Worm (Caenorhabditis elegans): ENCODE results near the gene cutl-17.
A peak's percentile ranks its signal among the peaks of the same experiment; 100 is the strongest.

The cutl-17 gene

DNA sequence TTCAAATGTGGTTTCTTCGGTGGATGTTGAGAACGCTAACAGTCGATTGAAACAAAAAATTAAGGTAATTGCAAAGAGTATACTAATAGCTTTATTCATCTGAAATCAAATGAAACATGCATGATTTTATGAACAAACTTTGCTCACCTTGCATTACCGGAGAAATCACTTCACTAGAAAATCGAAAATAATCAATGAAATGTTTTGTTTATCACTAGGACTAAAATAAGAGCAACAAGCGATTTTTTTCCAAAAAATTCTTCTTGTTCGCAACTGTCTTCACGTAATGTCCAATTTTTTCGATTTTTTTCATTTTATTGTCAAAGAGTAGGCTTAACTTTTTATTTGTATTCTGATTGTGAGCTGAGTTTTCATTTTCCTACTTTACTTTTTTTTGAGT is 34.9 kb downstream of the cutl-17 start, which contains the start of gene F56D5.9:
Gene F56D5.9, minus strand, starts transcription at position 101 of the 400 bp plus-strand sequence.
- no peak for TF ChIP-seq unc-62 (GFP tag; optimal IDR thresholded peaks at IDR 0.05)
- no peak for TF ChIP-seq zim-3 (tag; optimal IDR thresholded peaks at IDR 0.05)
- TF ChIP-seq nfya-2 (GFP tag; IDR thresholded peaks at IDR 0.05): no peak
- no peak for TF ChIP-seq B0336.3 (GFP tag; IDR thresholded peaks at IDR 0.05)
- no peak for TF ChIP-seq F37B4.10 (GFP tag; IDR thresholded peaks at IDR 0.05)
- TF ChIP-seq madf-3 (GFP tag; IDR thresholded peaks at IDR 0.05): no peak
- TF ChIP-seq bed-1 (GFP tag; IDR thresholded peaks at IDR 0.05): no peak
- TF ChIP-seq mxl-1 (tag; optimal IDR thresholded peaks at IDR 0.05): no peak
- TF ChIP-seq die-1 (tag; optimal IDR thresholded peaks at IDR 0.05): no peak
- no peak for TF ChIP-seq attf-3 (GFP tag; conservative IDR thresholded peaks at IDR 0.05)
- TF ChIP-seq hlh-26 (GFP tag; conservative IDR thresholded peaks at IDR 0.05): no peak
- no peak for TF ChIP-seq aptf-2 (GFP tag; conservative IDR thresholded peaks at IDR 0.05)
- no peak for TF ChIP-seq akir-1 (GFP tag; optimal IDR thresholded peaks at IDR 0.05)
- no peak for TF ChIP-seq ceh-27 (GFP tag; optimal IDR thresholded peaks at IDR 0.05)
- TF ChIP-seq mes-4 (tag; optimal IDR thresholded peaks at IDR 0.05): no peak
- TF ChIP-seq mcd-1 (GFP tag; IDR thresholded peaks at IDR 0.05): no peak
- TF ChIP-seq F57A8.1 (GFP tag; optimal IDR thresholded peaks at IDR 0.05): no peak
- no peak for TF ChIP-seq nfya-1 (tag; optimal IDR thresholded peaks at IDR 0.05; ENCODE audit: borderline replicate concordance, insufficient read depth)
- no peak for TF ChIP-seq nhr-179 (tag; optimal IDR thresholded peaks at IDR 0.05)

- TF ChIP-seq egrh-3 (GFP tag; IDR thresholded peaks at IDR 0.05) (peak; percentile 58; the same call in 1 of the 2 replicates), F33H1.4 (GFP tag; IDR thresholded peaks at IDR 0.05) (peak; percentile 64)
Measured at ce11 chrIV:9410766-9411165, 46.5 kb downstream of the cutl-17 start.

DNA sequence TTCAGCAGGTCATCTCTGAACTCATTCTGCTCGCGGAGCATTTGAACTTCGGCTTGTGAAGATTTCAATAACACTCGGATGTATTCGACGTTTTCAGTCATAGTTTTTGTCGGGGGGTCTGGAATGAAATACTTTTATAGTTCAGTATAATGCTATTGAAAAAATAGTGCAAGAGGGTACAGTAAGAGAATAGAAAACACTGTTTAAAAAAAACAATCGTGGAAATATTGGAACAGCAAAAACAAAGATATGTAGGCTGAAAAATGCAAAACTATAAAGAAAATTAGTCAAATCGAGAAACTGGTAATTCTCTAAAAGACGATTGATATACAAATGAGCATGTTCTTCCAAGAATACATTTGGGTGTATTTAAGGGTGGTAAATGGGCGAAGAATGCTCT is 49.3 kb downstream of the cutl-17 start, which contains the start of gene F56D5.5:
Gene F56D5.5, minus strand, starts transcription at position 101 of the 400 bp plus-strand sequence.
- TF ChIP-seq nhr-80 (tag; optimal IDR thresholded peaks at IDR 0.05) (no peak), fkh-3 (tag; optimal IDR thresholded peaks at IDR 0.05) (no peak), rec-8 (tag; optimal IDR thresholded peaks at IDR 0.05) (no peak), tlf-1 (GFP tag; optimal IDR thresholded peaks at IDR 0.05) (no peak), hmg-1.2 (GFP tag; IDR thresholded peaks at IDR 0.05) (no peak), F22D6.2 (tag; optimal IDR thresholded peaks at IDR 0.05) (no peak), snpc-1.3 (tag; optimal IDR thresholded peaks at IDR 0.05; ENCODE audit: insufficient read depth) (no peak), B0019.2 (GFP tag; conservative IDR thresholded peaks at IDR 0.05) (no peak), unc-130 (GFP tag; optimal IDR thresholded peaks at IDR 0.05) (no peak)

DNA sequence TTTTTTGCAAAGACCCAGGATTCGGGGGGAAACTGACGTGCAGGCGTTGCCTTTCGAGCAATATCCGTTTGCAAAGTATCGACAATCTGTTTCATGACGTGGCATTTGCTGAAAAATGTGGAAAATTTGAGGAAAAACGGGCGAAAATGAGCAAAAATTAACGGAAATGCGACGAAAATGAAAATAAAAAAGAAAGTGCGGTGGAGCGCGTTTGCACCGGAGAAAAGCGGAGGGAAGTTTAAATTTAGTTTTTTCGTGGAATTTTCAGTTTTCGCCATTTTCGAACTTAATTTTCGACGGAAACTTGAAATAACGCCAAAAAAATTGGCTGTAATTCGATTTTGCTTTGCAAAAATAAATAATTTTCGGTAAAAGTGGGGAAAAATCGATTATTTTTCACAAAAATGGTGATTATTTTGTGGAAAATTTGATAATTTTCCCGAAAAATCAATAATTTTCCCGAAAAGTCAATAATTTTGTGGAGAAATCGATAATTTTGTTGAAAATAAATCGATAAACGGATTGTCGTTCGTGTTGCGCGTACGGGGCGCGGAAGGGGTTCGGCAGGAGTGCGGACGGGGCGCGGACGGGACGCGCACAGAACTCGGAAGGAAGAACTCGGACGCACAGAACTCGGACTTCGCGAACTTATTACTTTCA is 53.4 kb downstream of the cutl-17 start:
- TF ChIP-seq lin-35 (GFP tag; optimal IDR thresholded peaks at IDR 0.05) (peak in 1 of 3 experiments; percentile 64), zfh-2 (GFP tag; conservative IDR thresholded peaks at IDR 0.05) (peak; percentile 58; the same call in 1 of the 2 replicates), lin-54 (GFP tag; optimal IDR thresholded peaks at IDR 0.05) (peak; percentile 84), mcd-1 (GFP tag; IDR thresholded peaks at IDR 0.05) (peak; percentile 96), efl-1 (GFP tag; optimal IDR thresholded peaks at IDR 0.05) (peak; percentile 60), Y56A3A.18 (GFP tag; IDR thresholded peaks at IDR 0.05) (0 out of 2 replicates have a peak, but pooled peaks have one; percentile 19), K11D2.4 (GFP tag; IDR thresholded peaks at IDR 0.05) (0 out of 2 replicates have a peak, but pooled peaks have one; percentile 10), F49E8.2 (tag; optimal IDR thresholded peaks at IDR 0.05; ENCODE audit: insufficient read depth) (no peak), ceh-58 (GFP tag; IDR thresholded peaks at IDR 0.05) (no peak), dpl-1 (GFP tag; optimal IDR thresholded peaks at IDR 0.05) (peak; percentile 29)
